Worm (Caenorhabditis elegans) whole organism, early embryonic: Measurements from ENCODE around the gene lgc-13.

ENCODE experiments used
- F13C5.2 ChIP-seq: sonication (generic microtip); optimal IDR thresholded peaks from 2 replicates; lab custom pipeline; 2017; ENCODE audit warnings: mild to moderate bottlenecking, missing genetic modification characterization, inconsistent platforms, missing compliant biosample characterization
- ama-1 ChIP-seq: fragments of 150-350 bp; optimal IDR thresholded peaks from 2 replicates; lab custom pipeline; 2014
- ceh-36 ChIP-seq: sonication (generic microtip); optimal IDR thresholded peaks from 2 replicates; lab custom pipeline; 2016; ENCODE audit warnings: missing genetic modification characterization, inconsistent platforms, missing compliant biosample characterization
- flt-1 ChIP-seq: fragments of 200-800 bp; sonication (Bioruptor generic); IDR thresholded peaks from 2 replicates; pipeline ENCODE4 v1.3.6; 2022; ENCODE audit warnings: missing genetic modification characterization, missing compliant biosample characterization
- hnd-1 ChIP-seq: sonication (generic microtip); optimal IDR thresholded peaks from 2 replicates; lab custom pipeline; 2016; ENCODE audit warnings: missing genetic modification characterization, missing compliant biosample characterization
- scrt-1 ChIP-seq: fragments of 200-800 bp; sonication (Bioruptor generic); IDR thresholded peaks from 2 replicates; pipeline ENCODE4 v1.3.6; 2022; ENCODE audit warnings: missing genetic modification characterization, missing compliant biosample characterization

- no peak for TF ChIP-seq hnd-1 (tag; lab: Kevin White, UChicago)
- TF ChIP-seq ceh-36 (tag; lab: Kevin White, UChicago) = no peak
- TF ChIP-seq ama-1 = no peak
- no peak for TF ChIP-seq flt-1 (GFP tag; lab: Robert Waterston, UW)
- no peak for TF ChIP-seq scrt-1 (GFP tag; lab: Robert Waterston, UW)
- no peak for TF ChIP-seq F13C5.2 (tag; lab: Kevin White, UChicago)
Measured at ce11 chrX:12104630-12105029, 4.3 kb upstream of the lgc-13 start, which contains the start of gene col-181.
